Worm (Caenorhabditis elegans): ENCODE measurements around the gene B0024.3.

The B0024.3 gene

ce11 chrV:10283444-10283843 lies 3.9 kb upstream of the B0024.3 start, which contains the start of gene lys-3:
Gene lys-3, minus strand, starts transcription at chrV:10283544.
- no peak for TF ChIP-seq unc-86 (tag; optimal IDR thresholded peaks at IDR 0.05)
- TF ChIP-seq ceh-34 (tag; optimal IDR thresholded peaks at IDR 0.05) = no peak
- TF ChIP-seq ceh-9 (tag; optimal IDR thresholded peaks at IDR 0.05) = no peak
- no peak for TF ChIP-seq nfya-1 (tag; optimal IDR thresholded peaks at IDR 0.05)
- no peak for TF ChIP-seq C08G9.2 (tag; optimal IDR thresholded peaks at IDR 0.05)
- TF ChIP-seq pag-3 (tag; optimal IDR thresholded peaks at IDR 0.05; ENCODE audit: borderline replicate concordance) = no peak
- no peak for TF ChIP-seq ref-2 (tag; optimal IDR thresholded peaks at IDR 0.05)
- TF ChIP-seq elt-4 (tag; optimal IDR thresholded peaks at IDR 0.05) = no peak
- no peak for TF ChIP-seq sox-4 (tag; optimal IDR thresholded peaks at IDR 0.05)
- no peak for TF ChIP-seq ztf-16 (tag; optimal IDR thresholded peaks at IDR 0.05)
- TF ChIP-seq ceh-6 (GFP tag; optimal IDR thresholded peaks at IDR 0.05) = no peak
- TF ChIP-seq hlh-6 (tag; optimal IDR thresholded peaks at IDR 0.05) = no peak
- no peak for TF ChIP-seq ahr-1 (tag; optimal IDR thresholded peaks at IDR 0.05)
- TF ChIP-seq T23F11.4 (GFP tag; optimal IDR thresholded peaks at IDR 0.05) = no peak
- TF ChIP-seq C38D4.7 (GFP tag; optimal IDR thresholded peaks at IDR 0.05) = no peak
- no peak for TF ChIP-seq hlh-15 (tag; optimal IDR thresholded peaks at IDR 0.05)
- no peak for TF ChIP-seq unc-3 (GFP tag; conservative IDR thresholded peaks at IDR 0.05)
- no peak for TF ChIP-seq unc-3 (tag; optimal IDR thresholded peaks at IDR 0.05)
- no peak for TF ChIP-seq dmd-4 (tag; optimal IDR thresholded peaks at IDR 0.05; ENCODE audit: borderline replicate concordance)

- no peak for TF ChIP-seq pha-2 (tag; optimal IDR thresholded peaks at IDR 0.05)
These were observed 1.5 kb upstream of the B0024.3 start for ce11 chrV:10285853-10286252.

- TF ChIP-seq K09A11.1 (tag; optimal IDR thresholded peaks at IDR 0.05; ENCODE audit: insufficient read depth) (no peak), gmeb-2 (tag; optimal IDR thresholded peaks at IDR 0.05) (no peak), hlh-8 (tag; optimal IDR thresholded peaks at IDR 0.05) (no peak), hlh-15 (tag; optimal IDR thresholded peaks at IDR 0.05) (no peak), pha-2 (tag; optimal IDR thresholded peaks at IDR 0.05) (no peak), odd-2 (tag; optimal IDR thresholded peaks at IDR 0.05) (no peak), pax-1 (tag; optimal IDR thresholded peaks at IDR 0.05) (no peak), pha-4 (tag; optimal IDR thresholded peaks at IDR 0.05) (no peak), ceh-9 (tag; optimal IDR thresholded peaks at IDR 0.05) (no peak), K02D7.2 (tag; optimal IDR thresholded peaks at IDR 0.05) (no peak), elt-2 (tag; optimal IDR thresholded peaks at IDR 0.05) (no peak), zip-5 (tag; optimal IDR thresholded peaks at IDR 0.05) (no peak), madf-2 (tag; optimal IDR thresholded peaks at IDR 0.05) (no peak), hlh-13 (GFP tag; optimal IDR thresholded peaks at IDR 0.05) (no peak)
These were observed 2.4 kb downstream of the B0024.3 start, which contains the start of gene B0024.15 for ce11 chrV:10289743-10290142. Gene B0024.15, plus strand, starts transcription at chrV:10290043.

- no peak for TF ChIP-seq nfya-1 (tag; optimal IDR thresholded peaks at IDR 0.05)
- no peak for TF ChIP-seq ceh-14 (tag; optimal IDR thresholded peaks at IDR 0.05)
These were observed 4.5 kb downstream of the B0024.3 start for ce11 chrV:10291848-10292247.

- TF ChIP-seq ceh-18 (tag; optimal IDR thresholded peaks at IDR 0.05) = no peak
- TF ChIP-seq ceh-19 (GFP tag; optimal IDR thresholded peaks at IDR 0.05) = no peak
- no peak for TF ChIP-seq ceh-34 (tag; optimal IDR thresholded peaks at IDR 0.05)
- no peak for TF ChIP-seq ahr-1 (tag; optimal IDR thresholded peaks at IDR 0.05)
- no peak for TF ChIP-seq fkh-6 (tag; optimal IDR thresholded peaks at IDR 0.05)
- no peak for TF ChIP-seq unc-3 (GFP tag; conservative IDR thresholded peaks at IDR 0.05)
- TF ChIP-seq unc-3 (tag; optimal IDR thresholded peaks at IDR 0.05) = no peak
- TF ChIP-seq unc-86 (tag; optimal IDR thresholded peaks at IDR 0.05) = no peak
- TF ChIP-seq Y22D7AL.16 (tag; optimal IDR thresholded peaks at IDR 0.05) = no peak
- no peak for TF ChIP-seq dmd-4 (tag; optimal IDR thresholded peaks at IDR 0.05; ENCODE audit: borderline replicate concordance)
- no peak for TF ChIP-seq K09A11.1 (tag; optimal IDR thresholded peaks at IDR 0.05; ENCODE audit: insufficient read depth)
- no peak for TF ChIP-seq ttx-3 (tag; optimal IDR thresholded peaks at IDR 0.05)
- no peak for TF ChIP-seq elt-4 (tag; optimal IDR thresholded peaks at IDR 0.05)
- no peak for TF ChIP-seq ceh-48 (tag; optimal IDR thresholded peaks at IDR 0.05)
- no peak for TF ChIP-seq madf-2 (tag; optimal IDR thresholded peaks at IDR 0.05)
- TF ChIP-seq lin-11 (tag; optimal IDR thresholded peaks at IDR 0.05) = no peak
- no peak for TF ChIP-seq sox-2 (GFP tag; IDR thresholded peaks at IDR 0.05)
- no peak for TF ChIP-seq fax-1 (tag; optimal IDR thresholded peaks at IDR 0.05)
- TF ChIP-seq eyg-1 (tag; optimal IDR thresholded peaks at IDR 0.05) = no peak
- TF ChIP-seq T23F11.4 (GFP tag; optimal IDR thresholded peaks at IDR 0.05) = no peak
These were observed 5.5 kb downstream of the B0024.3 start, which contains the start of gene col-149 for ce11 chrV:10292819-10293357. Gene col-149, minus strand, starts transcription at chrV:10292869.

Data from whole organism, late embryonic.